Worm (Caenorhabditis elegans) whole organism, L4/young adult: ENCODE data around the gene hlh-19.

Experiments used
- W03F9.2 ChIP-seq: fragments of 150-350 bp; optimal IDR thresholded peaks from 2 replicates; lab custom pipeline; 2014; ENCODE audit warnings: missing biosample characterization, missing genetic modification characterization
- him-1 ChIP-seq: sonication (generic microtip); optimal IDR thresholded peaks from 2 replicates; lab custom pipeline; 2016; ENCODE audit warnings: missing genotype, missing genetic modification reagents, missing genetic modification characterization, missing compliant biosample characterization

ce11 chrX:573270-573669 lies 16.2 kb upstream of the hlh-19 start:
- no peak for TF ChIP-seq W03F9.2
- TF ChIP-seq him-1 = no peak
